Worm (Caenorhabditis elegans) whole organism, L1 larva: Measurements from ENCODE around the gene hxk-3.

Source experiments
- aha-1 ChIP-seq: fragments of 150-350 bp; optimal IDR thresholded peaks from 2 replicates; lab custom pipeline; 2014; ENCODE audit warnings: missing biosample characterization, missing genetic modification characterization
- alr-1 ChIP-seq: fragments of 200-800 bp; sonication (Bioruptor generic); optimal IDR thresholded peaks from 2 replicates; lab custom pipeline; 2018; ENCODE audit warnings: borderline replicate concordance, mild to moderate bottlenecking, missing genetic modification characterization, missing compliant biosample characterization
- blmp-1 ChIP-seq: fragments of 150-350 bp; optimal IDR thresholded peaks from 2 replicates; lab custom pipeline; 2014; ENCODE audit warnings: missing biosample characterization, missing genetic modification characterization
- ceh-63 ChIP-seq: fragments of 200-800 bp; sonication (Bioruptor generic); optimal IDR thresholded peaks from 2 replicates; lab custom pipeline; 2018; ENCODE audit warnings: mild to moderate bottlenecking, missing genetic modification characterization, missing compliant biosample characterization
- ceh-8 ChIP-seq: fragments of 200-800 bp; sonication (Bioruptor generic); optimal IDR thresholded peaks from 2 replicates; lab custom pipeline; 2018; ENCODE audit warnings: mild to moderate bottlenecking, missing genetic modification characterization, moderate library complexity, missing compliant biosample characterization
- ceh-82 ChIP-seq, 3 experiments: fragments of 150-350 bp in 1 of 3; sonication (generic microtip) in 2 of 3; optimal IDR thresholded peaks; 2 replicates each; lab custom pipeline; 2014 to 2017; ENCODE audit warnings: missing biosample characterization in 3 of 3, missing genetic modification characterization in 3 of 3
- ceh-88 ChIP-seq: fragments of 200-800 bp; sonication (Bioruptor generic); IDR thresholded peaks from 2 replicates; pipeline ENCODE4 v1.3.6; 2022; ENCODE audit warnings: missing genetic modification characterization, missing compliant biosample characterization
- ces-1 ChIP-seq: fragments of 150-350 bp; optimal IDR thresholded peaks from 2 replicates; lab custom pipeline; 2014; ENCODE audit warnings: missing biosample characterization, missing genetic modification reagents, missing genetic modification characterization
- dpl-1 ChIP-seq, 3 experiments: fragments of 150-350 bp in 2 of 3; sonication (generic microtip) in 1 of 3; optimal IDR thresholded peaks; 2 replicates each; lab custom pipeline; 2014 to 2017; ENCODE audit warnings: missing biosample characterization in 3 of 3, missing genetic modification characterization in 3 of 3, missing genetic modification reagents in 3 of 3
- efl-1 ChIP-seq, 4 experiments: fragments of 150-350 bp; optimal IDR thresholded peaks in 3 of 4; peaks in 1 of 4; 1 replicate in 1 of 4; 2 replicates in 3 of 4; lab custom pipeline; 2014; ENCODE audit warnings: missing biosample characterization in 2 of 4, missing genetic modification characterization in 2 of 4, missing genetic modification reagents in 2 of 4
- efl-3 ChIP-seq: fragments of 200-800 bp; sonication (Bioruptor generic); optimal IDR thresholded peaks from 2 replicates; lab custom pipeline; 2018; ENCODE audit warnings: mild to moderate bottlenecking, missing genetic modification characterization, missing compliant biosample characterization
- egl-13 ChIP-seq: sonication (generic microtip); optimal IDR thresholded peaks from 2 replicates; lab custom pipeline; 2016; ENCODE audit warnings: missing genotype, missing genetic modification reagents, missing genetic modification characterization, missing compliant biosample characterization
- egl-27 ChIP-seq, 2 experiments: fragments of 150-350 bp in 1 of 2; sonication (generic microtip); optimal IDR thresholded peaks; 3 replicates each; lab custom pipeline; 2017 to 2018; ENCODE audit warnings: missing biosample characterization in 2 of 2, missing genetic modification characterization in 2 of 2, missing genetic modification reagents in 2 of 2
- elt-2 ChIP-seq: sonication (generic microtip); optimal IDR thresholded peaks from 2 replicates; lab custom pipeline; 2016; ENCODE audit warnings: missing genetic modification characterization, mild to moderate bottlenecking, inconsistent platforms, missing compliant biosample characterization, missing genetic modification reagents
- elt-3 ChIP-seq, 6 experiments: fragments of 150-350 bp in 1 of 6; sonication (generic microtip); optimal IDR thresholded peaks; 2 replicates each; lab custom pipeline; 2017 to 2018; ENCODE audit warnings: missing biosample characterization in 6 of 6, missing genetic modification characterization in 6 of 6, inconsistent platforms in 1 of 6
- fkh-10 ChIP-seq: sonication (generic microtip); optimal IDR thresholded peaks from 2 replicates; lab custom pipeline; 2017; ENCODE audit warnings: missing biosample characterization, missing genetic modification reagents, missing genetic modification characterization
- fkh-8 ChIP-seq: sonication (generic microtip); optimal IDR thresholded peaks from 2 replicates; lab custom pipeline; 2016; ENCODE audit warnings: mild to moderate bottlenecking, missing genetic modification characterization, missing compliant biosample characterization
- fos-1 ChIP-seq: fragments of 150-350 bp; optimal IDR thresholded peaks from 2 replicates; lab custom pipeline; 2014; ENCODE audit warnings: missing biosample characterization, missing genetic modification characterization
- hlh-17 ChIP-seq: fragments of 200-800 bp; sonication (Bioruptor generic); optimal IDR thresholded peaks from 2 replicates; lab custom pipeline; 2018; ENCODE audit warnings: missing genetic modification characterization, mild to moderate bottlenecking, missing compliant biosample characterization, moderate library complexity, borderline replicate concordance
- hlh-4 ChIP-seq: sonication (generic microtip); optimal IDR thresholded peaks from 2 replicates; lab custom pipeline; 2016; ENCODE audit warnings: mild to moderate bottlenecking, missing genetic modification characterization, missing compliant biosample characterization
- isw-1 ChIP-seq: fragments of 200-800 bp; sonication (Bioruptor generic); IDR thresholded peaks from 2 replicates; pipeline ENCODE4 v1.3.6; 2022; ENCODE audit warnings: missing genetic modification characterization, missing compliant biosample characterization
- jun-1 ChIP-seq: fragments of 150-350 bp; optimal IDR thresholded peaks from 2 replicates; lab custom pipeline; 2014; ENCODE audit warnings: missing biosample characterization, missing genetic modification reagents, missing genetic modification characterization
- lin-14 ChIP-seq: fragments of 200-800 bp; sonication (Bioruptor generic); optimal IDR thresholded peaks from 2 replicates; lab custom pipeline; 2018; ENCODE audit warnings: mild to moderate bottlenecking, missing genetic modification characterization, moderate library complexity, missing compliant biosample characterization
- lin-35 ChIP-seq, 2 experiments: fragments of 150-350 bp; optimal IDR thresholded peaks; 2 replicates each; lab custom pipeline; 2014; ENCODE audit warnings: missing biosample characterization in 2 of 2, missing genetic modification characterization in 2 of 2, missing genetic modification reagents in 2 of 2
- lir-3 ChIP-seq: sonication (generic microtip); optimal IDR thresholded peaks from 2 replicates; lab custom pipeline; 2016; ENCODE audit warnings: mild to moderate bottlenecking, missing genetic modification characterization, moderate library complexity, missing compliant biosample characterization; ENCODE audit not compliant: poor library complexity
- lsy-2 ChIP-seq, 2 experiments: fragments of 150-350 bp; optimal IDR thresholded peaks; 2 replicates each; lab custom pipeline; 2014; ENCODE audit warnings: missing biosample characterization in 2 of 2, missing genetic modification characterization in 2 of 2
- mdl-1 ChIP-seq, 2 experiments: fragments of 150-350 bp; optimal IDR thresholded peaks; 2 replicates each; lab custom pipeline; 2014 to 2017; ENCODE audit warnings: missing biosample characterization in 2 of 2, missing genetic modification characterization in 2 of 2, inconsistent platforms in 1 of 2
- nhr-11 ChIP-seq: fragments of 150-350 bp; optimal IDR thresholded peaks from 2 replicates; lab custom pipeline; 2014; ENCODE audit warnings: missing biosample characterization, missing genetic modification characterization
- nhr-12 ChIP-seq: sonication (generic microtip); optimal IDR thresholded peaks from 2 replicates; lab custom pipeline; 2017; ENCODE audit warnings: missing biosample characterization, missing genetic modification characterization
- nhr-20 ChIP-seq: sonication (generic microtip); optimal IDR thresholded peaks from 2 replicates; lab custom pipeline; 2016; ENCODE audit warnings: mild to moderate bottlenecking, missing genetic modification characterization, missing compliant biosample characterization
- nhr-237 ChIP-seq: fragments of 150-350 bp; optimal IDR thresholded peaks from 2 replicates; lab custom pipeline; 2014; ENCODE audit warnings: missing biosample characterization, missing genetic modification characterization
- nhr-77 ChIP-seq: fragments of 150-350 bp; optimal IDR thresholded peaks from 2 replicates; lab custom pipeline; 2014; ENCODE audit warnings: missing biosample characterization, missing genetic modification characterization
- nhr-84 ChIP-seq: sonication (generic microtip); optimal IDR thresholded peaks from 2 replicates; lab custom pipeline; 2017; ENCODE audit warnings: missing biosample characterization, missing genetic modification characterization
- nhr-85 ChIP-seq: sonication (generic microtip); peaks from one replicate; lab custom pipeline; 2016; ENCODE audit warnings: missing genetic modification characterization, inconsistent platforms, missing compliant biosample characterization
- pag-3 ChIP-seq: sonication (generic microtip); optimal IDR thresholded peaks from 2 replicates; lab custom pipeline; 2017; ENCODE audit warnings: missing genetic modification characterization, mild to moderate bottlenecking, missing compliant biosample characterization, antibody characterized with exemption, borderline replicate concordance; ENCODE audit not compliant: insufficient read depth
- pax-3 ChIP-seq: fragments of 200-800 bp; sonication (Bioruptor generic); optimal IDR thresholded peaks from 2 replicates; lab custom pipeline; 2018; ENCODE audit warnings: mild to moderate bottlenecking, missing genetic modification characterization, moderate library complexity, missing compliant biosample characterization
- sox-4 ChIP-seq: sonication (generic microtip); optimal IDR thresholded peaks from 2 replicates; lab custom pipeline; 2016; ENCODE audit warnings: missing genetic modification characterization, missing compliant biosample characterization
- sptf-1 ChIP-seq: fragments of 150-350 bp; optimal IDR thresholded peaks from 2 replicates; lab custom pipeline; 2014; ENCODE audit warnings: missing biosample characterization, missing genetic modification characterization
- sup-37 ChIP-seq: fragments of 200-800 bp; sonication (Bioruptor generic); optimal IDR thresholded peaks from 2 replicates; lab custom pipeline; 2018; ENCODE audit warnings: mild to moderate bottlenecking, missing genetic modification characterization, missing compliant biosample characterization
- unc-130 ChIP-seq: fragments of 150-350 bp; optimal IDR thresholded peaks from 2 replicates; lab custom pipeline; 2017; ENCODE audit warnings: missing biosample characterization, missing genetic modification characterization, inconsistent platforms
- unc-30 ChIP-seq: sonication (generic microtip); optimal IDR thresholded peaks from 2 replicates; lab custom pipeline; 2017; ENCODE audit warnings: missing biosample characterization, missing genetic modification characterization
- unc-62 ChIP-seq: fragments of 150-350 bp; optimal IDR thresholded peaks from 2 replicates; lab custom pipeline; 2014; ENCODE audit warnings: missing biosample characterization, missing genetic modification reagents, missing genetic modification characterization
- unc-86 ChIP-seq: sonication (generic microtip); optimal IDR thresholded peaks from 2 replicates; lab custom pipeline; 2016; ENCODE audit warnings: missing genetic modification characterization, missing compliant biosample characterization
- xbp-1 ChIP-seq: sonication (generic microtip); optimal IDR thresholded peaks from 2 replicates; lab custom pipeline; 2016; ENCODE audit warnings: missing genetic modification characterization, missing compliant biosample characterization
- ztf-11 ChIP-seq, 2 experiments: sonication (generic microtip); optimal IDR thresholded peaks; 2 replicates each; lab custom pipeline; 2016 to 2017; ENCODE audit warnings: missing genetic modification characterization in 2 of 2, missing biosample characterization in 1 of 2, missing compliant biosample characterization in 1 of 2

Gene hxk-3

DNA sequence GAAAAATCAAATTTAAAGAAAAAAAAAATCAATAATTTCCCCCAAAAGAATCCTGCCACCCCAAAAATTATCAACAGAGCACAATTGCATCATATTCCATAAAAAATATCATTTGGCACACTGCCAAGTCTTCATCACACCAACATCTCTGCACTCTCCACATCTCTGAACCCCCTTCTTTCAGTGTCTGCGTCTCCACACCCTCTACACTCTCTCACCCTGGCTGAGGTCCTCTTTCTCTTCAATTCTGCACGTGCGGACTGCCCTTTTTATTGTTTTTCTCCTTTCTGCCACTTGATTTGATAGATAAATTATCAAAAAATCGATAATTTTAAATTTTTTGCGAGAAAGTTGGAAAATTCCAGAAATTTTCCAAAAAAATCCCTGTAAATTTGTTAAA is at the start of gene hxk-3 (continued):
- TF ChIP-seq isw-1 (GFP tag; lab: Robert Waterston, UW) (no peak), hlh-4 (tag; lab: Kevin White, UChicago) (no peak), aha-1 (tag; lab: Kevin White, UChicago) (no peak), fkh-10 (GFP tag; lab: Kevin White, UChicago) (no peak), egl-13 (tag; lab: Kevin White, UChicago) (peak; percentile 54), sptf-1 (tag; lab: Kevin White, UChicago) (no peak), nhr-77 (tag; lab: Kevin White, UChicago) (no peak), efl-3 (no peak), jun-1 (tag; lab: Kevin White, UChicago) (no peak), elt-2 (no peak), lsy-2 (tag; optimal IDR thresholded peaks at IDR 0.05; lab: Kevin White, UChicago) (peak; percentile 65 to 78), ceh-8 (GFP tag; lab: Kevin White, UChicago) (no peak), egl-27 (tag; optimal IDR thresholded peaks at IDR 0.05; lab: Kevin White, UChicago) (no peak), nhr-237 (tag; lab: Kevin White, UChicago) (peak; percentile 26), elt-3 (tag; optimal IDR thresholded peaks at IDR 0.05; lab: Kevin White, UChicago) (peak in 1 of 6 experiments; percentile 54), ceh-63 (GFP tag; lab: Kevin White, UChicago) (no peak), fos-1 (tag; lab: Kevin White, UChicago) (no peak), unc-86 (tag; lab: Kevin White, UChicago) (peak; percentile 49), lin-35 (GFP tag; optimal IDR thresholded peaks at IDR 0.05; lab: Kevin White, UChicago) (peak; percentile 39 to 68), ceh-88 (GFP tag; lab: Robert Waterston, UW) (no peak), nhr-84 (no peak), nhr-20 (tag; lab: Kevin White, UChicago) (peak; percentile 69), alr-1 (tag; lab: Kevin White, UChicago) (no peak), ces-1 (GFP tag; lab: Kevin White, UChicago) (no peak), unc-62 (GFP tag; lab: Kevin White, UChicago) (no peak), ztf-11 (tag; optimal IDR thresholded peaks at IDR 0.05; lab: Kevin White, UChicago) (no peak), nhr-11 (tag; lab: Kevin White, UChicago) (no peak), unc-30 (tag; lab: Kevin White, UChicago) (no peak), lir-3 (tag; lab: Kevin White, UChicago) (no peak), dpl-1 (GFP tag; optimal IDR thresholded peaks at IDR 0.05; lab: Kevin White, UChicago) (peak; percentile 18 to 56 (median 51))

DNA sequence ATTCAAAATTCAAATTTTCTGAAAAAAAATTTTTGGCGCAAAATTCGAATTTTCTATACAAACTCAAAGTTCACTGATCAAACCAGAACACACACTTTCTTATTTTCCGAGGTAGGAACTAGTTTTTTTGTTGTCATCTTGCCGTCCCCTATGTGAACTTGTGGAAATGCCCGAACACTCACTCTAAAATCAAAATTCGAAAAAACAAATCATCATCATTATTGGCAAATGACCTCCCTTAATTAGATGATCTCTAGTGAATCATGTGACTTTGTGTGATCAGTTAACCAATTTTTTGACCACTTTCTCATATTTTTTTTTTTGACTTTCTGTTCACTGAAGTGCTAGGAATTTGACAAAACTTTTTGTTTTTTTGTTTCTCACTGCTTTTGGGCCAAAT is 44.9 kb upstream of the hxk-3 start:
- TF ChIP-seq pax-3 (no peak), elt-3 (tag; optimal IDR thresholded peaks at IDR 0.05; lab: Kevin White, UChicago) (peak in 1 of 6 experiments; percentile 22), ztf-11 (tag; optimal IDR thresholded peaks at IDR 0.05; lab: Kevin White, UChicago) (no peak), blmp-1 (peak; percentile 32), efl-1 (optimal IDR thresholded peaks at IDR 0.05; lab: Kevin White, UChicago) (no peak), efl-1 (GFP tag; optimal IDR thresholded peaks at IDR 0.05 in 1 of 2; lab: Kevin White, UChicago) (peak in 1 of 2 experiments; percentile 91), lin-14 (GFP tag; lab: Kevin White, UChicago) (peak; percentile 30), nhr-85 (tag; lab: Kevin White, UChicago) (peak; percentile 57)

DNA sequence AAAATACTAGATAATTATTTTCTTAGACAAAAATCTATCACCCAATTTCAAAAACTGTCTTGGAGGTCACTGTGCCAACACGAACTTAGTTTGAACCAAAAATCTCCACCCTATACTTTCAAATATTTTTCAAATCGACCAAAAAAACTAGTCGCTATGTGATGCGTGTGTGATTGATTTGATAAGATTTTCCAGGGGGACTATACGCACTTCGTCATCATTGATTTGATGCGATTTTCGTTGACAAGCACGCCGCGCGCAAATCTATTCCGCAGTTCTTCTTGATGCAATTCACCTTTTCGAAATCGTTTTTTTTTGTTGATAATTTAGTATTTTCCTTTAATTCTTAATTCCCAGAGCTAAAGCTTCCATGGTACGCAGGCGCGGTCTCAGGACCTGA is 44.0 kb upstream of the hxk-3 start:
- no peak for TF ChIP-seq fkh-8
- no peak for TF ChIP-seq sup-37 (GFP tag; lab: Kevin White, UChicago)
- no peak for TF ChIP-seq dpl-1 (GFP tag; optimal IDR thresholded peaks at IDR 0.05; lab: Kevin White, UChicago)
- no peak for TF ChIP-seq nhr-11 (tag; lab: Kevin White, UChicago)
- TF ChIP-seq egl-27 (tag; optimal IDR thresholded peaks at IDR 0.05; lab: Kevin White, UChicago), result no peak
- no peak for TF ChIP-seq nhr-12 (tag; lab: Kevin White, UChicago)
- no peak for TF ChIP-seq ceh-82 (tag; optimal IDR thresholded peaks at IDR 0.05; lab: Kevin White, UChicago)
- TF ChIP-seq sox-4 (tag; lab: Kevin White, UChicago), result no peak
- peak; percentile 27 for TF ChIP-seq lin-14 (GFP tag; lab: Kevin White, UChicago)
- TF ChIP-seq blmp-1, result peak; percentile 51
- TF ChIP-seq nhr-77 (tag; lab: Kevin White, UChicago), result no peak
- TF ChIP-seq pag-3 (tag; lab: Kevin White, UChicago), result no peak
- TF ChIP-seq unc-86 (tag; lab: Kevin White, UChicago), result no peak
- no peak for TF ChIP-seq ces-1 (GFP tag; lab: Kevin White, UChicago)
- TF ChIP-seq jun-1 (tag; lab: Kevin White, UChicago), result no peak
- peak in 1 of 2 experiments; percentile 21 for TF ChIP-seq lin-35 (GFP tag; optimal IDR thresholded peaks at IDR 0.05; lab: Kevin White, UChicago)
- no peak for TF ChIP-seq lir-3 (tag; lab: Kevin White, UChicago)
- TF ChIP-seq hlh-17, result no peak
- TF ChIP-seq ceh-8 (GFP tag; lab: Kevin White, UChicago), result no peak
- no peak for TF ChIP-seq unc-30 (tag; lab: Kevin White, UChicago)
- peak in 1 of 2 experiments; percentile 31 for TF ChIP-seq mdl-1 (tag; optimal IDR thresholded peaks at IDR 0.05; lab: Kevin White, UChicago)
- TF ChIP-seq unc-130 (tag; lab: Kevin White, UChicago), result no peak
- no peak for TF ChIP-seq xbp-1 (tag; lab: Kevin White, UChicago)
- TF ChIP-seq sptf-1 (tag; lab: Kevin White, UChicago), result no peak
- peak; percentile 20 for TF ChIP-seq nhr-20 (tag; lab: Kevin White, UChicago)
